Fruit fly (Drosophila melanogaster) whole organism, adult: ENCODE results near the gene Tasp1.
A peak's percentile ranks its signal among the peaks of the same experiment; 100 is the strongest.

ENCODE experiments used
- CG1620 ChIP-seq: fragments of 200-800 bp; sonication (Bioruptor generic); optimal IDR thresholded peaks from 2 replicates; lab custom pipeline; 2016; ENCODE audit warnings: missing biosample characterization, missing genetic modification characterization
- CG33017 ChIP-seq: fragments of 200-800 bp; sonication (Bioruptor generic); optimal IDR thresholded peaks from 2 replicates; lab custom pipeline; 2018; ENCODE audit warnings: missing biosample characterization, mild to moderate bottlenecking, missing genetic modification characterization, moderate library complexity
- Clk ChIP-seq: fragments of 200-800 bp; sonication (Bioruptor generic); optimal IDR thresholded peaks from 2 replicates; lab custom pipeline; 2017; ENCODE audit warnings: missing biosample characterization, missing genetic modification characterization
- cic ChIP-seq: fragments of 200-800 bp; sonication (Bioruptor generic); optimal IDR thresholded peaks from 2 replicates; lab custom pipeline; 2017; ENCODE audit warnings: missing biosample characterization, mild to moderate bottlenecking, missing genetic modification characterization, moderate library complexity
- kay ChIP-seq: fragments of 200-800 bp; sonication (Bioruptor generic); peaks from one replicate; lab custom pipeline; 2016; ENCODE audit warnings: missing biosample characterization, missing genetic modification characterization, borderline replicate concordance
- pad ChIP-seq: fragments of 200-800 bp; sonication (Bioruptor generic); optimal IDR thresholded peaks from 3 replicates; lab custom pipeline; 2017; ENCODE audit warnings: missing biosample characterization, missing genetic modification characterization, mild to moderate bottlenecking, moderate library complexity, missing genetic modification reagents
- tj ChIP-seq: fragments of 200-800 bp; sonication (Bioruptor generic); optimal IDR thresholded peaks from 3 replicates; lab custom pipeline; 2017; ENCODE audit warnings: missing biosample characterization, mild to moderate bottlenecking, missing genetic modification characterization, moderate library complexity
- toe ChIP-seq: fragments of 200-800 bp; sonication (Bioruptor generic); optimal IDR thresholded peaks from 2 replicates; lab custom pipeline; 2016; ENCODE audit warnings: missing biosample characterization, missing genetic modification characterization

DNA sequence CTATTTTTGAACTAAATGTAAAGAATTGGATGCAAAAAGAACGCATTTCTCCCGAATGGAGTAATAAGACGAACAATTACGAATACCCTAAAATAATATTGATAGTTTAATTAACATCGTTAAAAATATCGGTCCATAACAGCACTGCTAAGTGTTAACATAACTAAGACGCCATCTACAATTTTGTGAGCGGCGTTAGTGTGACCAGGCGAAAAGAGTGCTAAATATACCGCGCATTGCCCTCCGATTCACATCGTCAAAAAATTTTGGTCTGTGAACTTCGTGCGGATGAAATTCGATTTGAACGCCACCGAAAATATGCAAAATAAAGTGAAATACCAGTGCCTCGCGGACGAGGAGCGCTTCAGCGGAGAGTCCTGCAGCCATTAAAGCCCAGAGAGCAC lies 35.6 kb downstream of the Tasp1 start, which contains the start of gene Mbs:
- TF ChIP-seq tj (GFP tag; lab: Kevin White, UChicago) = no peak
- TF ChIP-seq toe = peak; percentile 29
- TF ChIP-seq cic (GFP tag; lab: Kevin White, UChicago) = no peak
- no peak for TF ChIP-seq pad (GFP tag; lab: Kevin White, UChicago)
- TF ChIP-seq CG1620 (GFP tag; lab: Kevin White, UChicago) = peak; percentile 24
- TF ChIP-seq Clk (GFP tag; lab: Kevin White, UChicago) = no peak
- no peak for TF ChIP-seq CG33017 (tag; lab: Kevin White, UChicago)
- TF ChIP-seq kay (GFP tag; lab: Kevin White, UChicago) = peak; percentile 60
